Worm (Caenorhabditis elegans): Measurements from ENCODE around the gene sea-2.

The sea-2 gene

DNA sequence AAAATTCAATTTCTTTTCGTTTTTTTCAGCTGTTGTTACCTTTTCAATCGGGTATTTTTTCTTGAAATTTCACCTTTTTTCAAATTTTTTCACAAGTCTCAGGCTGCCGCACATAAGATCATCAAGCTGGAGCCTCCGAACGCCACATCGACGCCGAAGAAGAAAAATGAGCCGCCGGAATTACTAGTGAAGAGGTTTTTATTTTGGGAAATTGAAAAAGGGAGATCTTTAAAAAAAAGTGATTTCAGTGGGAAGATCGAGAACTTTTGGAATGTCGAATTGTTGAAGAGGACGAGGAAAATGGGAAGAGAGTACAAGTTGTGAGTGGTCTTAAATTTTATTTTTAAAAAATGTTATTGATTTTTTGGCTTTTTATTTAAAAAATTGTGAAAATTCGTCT lies at the start of gene sea-2:
TSS of gene sea-2 (plus strand) at position 301 of the 400 bp plus-strand sequence.
- TF ChIP-seq nhr-28 (tag; optimal IDR thresholded peaks at IDR 0.05), result no peak
- TF ChIP-seq pha-4 (tag; optimal IDR thresholded peaks at IDR 0.05), result no peak
- no peak for TF ChIP-seq egl-27 (tag; optimal IDR thresholded peaks at IDR 0.05)
- TF ChIP-seq egl-5 (tag; optimal IDR thresholded peaks at IDR 0.05), result no peak
- TF ChIP-seq zag-1 (tag; optimal IDR thresholded peaks at IDR 0.05), result no peak
- TF ChIP-seq ceh-16 (tag; optimal IDR thresholded peaks at IDR 0.05), result no peak
- TF ChIP-seq lin-39 (tag; optimal IDR thresholded peaks at IDR 0.05), result no peak
- TF ChIP-seq nhr-77 (tag; optimal IDR thresholded peaks at IDR 0.05), result no peak
- TF ChIP-seq ceh-9 (tag; optimal IDR thresholded peaks at IDR 0.05), result no peak
- no peak for TF ChIP-seq ztf-4 (tag; optimal IDR thresholded peaks at IDR 0.05)
- TF ChIP-seq pqm-1 (tag; optimal IDR thresholded peaks at IDR 0.05), result no peak
- no peak for TF ChIP-seq fos-1 (tag; optimal IDR thresholded peaks at IDR 0.05)
- TF ChIP-seq R02D3.7 (tag; optimal IDR thresholded peaks at IDR 0.05), result no peak
- TF ChIP-seq snpc-4 (tag; optimal IDR thresholded peaks at IDR 0.05), result no peak
- no peak for TF ChIP-seq ZK546.5 (tag; optimal IDR thresholded peaks at IDR 0.05)
- TF ChIP-seq tbx-2 (tag; optimal IDR thresholded peaks at IDR 0.05), result no peak
- no peak for TF ChIP-seq daf-12 (tag; optimal IDR thresholded peaks at IDR 0.05)
- TF ChIP-seq elt-3 (tag; optimal IDR thresholded peaks at IDR 0.05), result no peak
- no peak for TF ChIP-seq jun-1 (tag; optimal IDR thresholded peaks at IDR 0.05)
- TF ChIP-seq ztf-11 (tag; optimal IDR thresholded peaks at IDR 0.05), result no peak

DNA sequence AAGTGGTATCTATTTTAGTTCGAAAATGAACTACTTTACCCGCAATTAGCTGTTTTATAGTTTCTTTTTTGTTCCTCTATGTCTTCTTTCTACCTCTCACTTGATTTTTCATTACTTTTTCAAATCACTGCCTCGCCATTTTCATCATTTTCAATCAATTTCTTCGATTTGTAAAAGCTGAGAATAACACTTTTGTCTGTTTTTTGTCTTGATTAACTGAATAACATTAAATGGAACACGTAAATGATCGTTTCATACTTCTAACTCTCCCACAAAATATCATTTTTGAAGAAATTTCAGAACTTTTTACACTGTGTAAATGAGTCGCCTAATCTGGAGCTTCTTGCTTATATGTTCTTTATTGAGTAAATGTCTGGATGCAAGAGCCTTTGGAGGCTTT lies 49.1 kb upstream of the sea-2 start, which contains the start of gene F53C3.4:
TSS of gene F53C3.4 (plus strand) at position 301 of the 400 bp plus-strand sequence.
- TF ChIP-seq nhr-12 (tag; optimal IDR thresholded peaks at IDR 0.05) (no peak), ceh-9 (tag; optimal IDR thresholded peaks at IDR 0.05) (no peak), nhr-43 (tag; optimal IDR thresholded peaks at IDR 0.05; ENCODE audit: poor library complexity, severe bottlenecking) (no peak), nhr-28 (tag; optimal IDR thresholded peaks at IDR 0.05) (no peak), nhr-11 (tag; optimal IDR thresholded peaks at IDR 0.05) (no peak)

DNA sequence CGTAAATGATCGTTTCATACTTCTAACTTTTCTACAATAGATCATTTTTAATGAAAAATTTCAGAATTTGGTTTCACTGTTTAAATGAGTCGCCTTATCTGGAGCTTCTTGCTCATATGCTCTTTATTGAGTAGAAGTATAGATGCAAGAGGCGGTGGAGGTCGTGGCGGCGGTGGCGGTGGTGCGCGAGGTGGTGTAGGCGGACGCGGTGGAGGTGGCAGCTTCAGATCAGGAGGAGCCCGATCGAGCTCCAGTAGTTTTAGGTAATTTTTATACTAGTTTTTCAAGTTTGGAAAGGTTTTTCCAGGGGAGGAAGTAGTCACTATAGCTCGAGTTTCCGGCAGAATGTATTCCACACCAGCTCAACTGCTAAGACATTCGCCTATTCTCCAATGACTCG lies 47.4 kb upstream of the sea-2 start, which contains the start of gene F53C3.3:
TSS of gene F53C3.3 (plus strand) at position 59 of the 400 bp plus-strand sequence.
- TF ChIP-seq R02D3.7 (tag; optimal IDR thresholded peaks at IDR 0.05) (no peak), lin-39 (tag; optimal IDR thresholded peaks at IDR 0.05) (no peak), unc-39 (tag; optimal IDR thresholded peaks at IDR 0.05) (no peak), nhr-25 (tag; optimal IDR thresholded peaks at IDR 0.05) (no peak), jun-1 (tag; optimal IDR thresholded peaks at IDR 0.05) (no peak), mml-1 (tag; optimal IDR thresholded peaks at IDR 0.05) (no peak), mdl-1 (tag; optimal IDR thresholded peaks at IDR 0.05) (no peak), sea-2 (GFP tag; optimal IDR thresholded peaks at IDR 0.05) (no peak)

DNA sequence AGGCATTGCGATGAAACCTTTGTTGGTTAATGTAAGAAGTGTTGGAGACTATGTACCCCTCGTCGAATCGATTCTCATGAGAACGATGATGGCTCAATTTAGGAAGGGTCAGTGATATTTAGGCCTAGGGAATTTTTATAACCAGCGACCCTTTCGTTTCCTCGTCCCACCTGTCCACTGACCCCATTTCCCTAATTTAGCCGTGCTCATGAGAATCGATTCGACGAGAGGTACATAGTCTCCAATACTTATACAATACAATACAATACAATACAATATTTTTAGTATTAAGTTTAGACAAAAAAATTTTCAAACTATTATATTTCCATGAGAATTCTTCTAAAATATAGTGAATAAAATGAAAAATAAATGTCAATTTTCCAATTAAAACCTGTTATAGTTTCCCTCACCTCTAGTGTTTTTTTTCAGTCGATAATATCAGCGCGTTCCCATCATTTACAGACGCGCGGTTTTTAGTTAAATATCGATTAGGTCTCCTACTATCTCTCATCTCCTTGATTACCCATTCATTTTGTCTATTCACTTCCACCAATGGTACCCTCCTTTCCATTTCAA lies 43.5 kb upstream of the sea-2 start, which contains the start of the genes F53C3.11 and fbxb-103:
TSS of gene F53C3.11 (minus strand) at position 101 of the 576 bp plus-strand sequence.
TSS of gene fbxb-103 (plus strand) at position 526 of the 576 bp plus-strand sequence.
- no peak for TF ChIP-seq pqm-1 (tag; optimal IDR thresholded peaks at IDR 0.05)
- TF ChIP-seq ceh-28 (tag; optimal IDR thresholded peaks at IDR 0.05), result no peak
- no peak for TF ChIP-seq nhr-77 (tag; optimal IDR thresholded peaks at IDR 0.05)
- no peak for TF ChIP-seq egl-27 (tag; optimal IDR thresholded peaks at IDR 0.05)
- no peak for TF ChIP-seq skn-1 (tag; optimal IDR thresholded peaks at IDR 0.05)
- no peak for TF ChIP-seq nhr-28 (tag; optimal IDR thresholded peaks at IDR 0.05)
- TF ChIP-seq pha-4 (tag; optimal IDR thresholded peaks at IDR 0.05), result no peak
- no peak for TF ChIP-seq jun-1 (tag; optimal IDR thresholded peaks at IDR 0.05)
- TF ChIP-seq hmg-11 (tag; optimal IDR thresholded peaks at IDR 0.05), result no peak
- no peak for TF ChIP-seq nhr-237 (tag; optimal IDR thresholded peaks at IDR 0.05)

DNA sequence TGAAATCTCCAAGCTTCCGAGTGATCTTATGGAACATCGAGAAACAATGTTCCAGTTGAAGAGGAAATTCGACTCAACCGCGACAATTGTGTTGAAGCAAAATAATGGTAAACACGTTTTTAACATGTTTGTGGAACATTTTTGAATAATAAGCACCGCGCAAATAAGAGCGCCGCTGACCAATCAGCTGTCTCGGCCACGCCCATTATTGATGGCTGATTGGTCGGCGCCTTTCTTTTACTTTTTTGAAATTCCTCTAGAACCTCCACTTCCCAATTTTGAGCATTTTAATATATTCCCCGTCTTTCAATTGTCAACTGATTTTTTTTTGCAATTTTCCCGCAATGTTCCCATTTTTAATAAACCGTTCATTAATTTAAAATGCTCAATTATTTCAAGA lies 42.0 kb upstream of the sea-2 start:
- peak; percentile 64 for TF ChIP-seq nfya-1 (tag; optimal IDR thresholded peaks at IDR 0.05; ENCODE audit: insufficient read depth)
- no peak for TF ChIP-seq eor-1 (tag; optimal IDR thresholded peaks at IDR 0.05)
- no peak for TF ChIP-seq nhr-11 (tag; optimal IDR thresholded peaks at IDR 0.05)
